Worm (Caenorhabditis elegans) whole organism, L2 larva: Measurements from ENCODE around the gene rpl-18.
A peak's percentile ranks its signal among the peaks of the same experiment; 100 is the strongest.

Experiments
- C34F6.9 ChIP-seq: fragments of 150-350 bp; optimal IDR thresholded peaks from 2 replicates; lab custom pipeline; 2014; ENCODE audit warnings: missing biosample characterization, missing genetic modification characterization
- F13H6.1 ChIP-seq: sonication (generic microtip); optimal IDR thresholded peaks from 2 replicates; lab custom pipeline; 2016; ENCODE audit warnings: missing genetic modification characterization, missing compliant biosample characterization
- R02D3.7 ChIP-seq: fragments of 150-350 bp; optimal IDR thresholded peaks from 2 replicates; lab custom pipeline; 2014; ENCODE audit warnings: missing biosample characterization, missing genetic modification characterization
- Y55F3AM.14 ChIP-seq: fragments of 200-800 bp; sonication (Bioruptor generic); optimal IDR thresholded peaks from 2 replicates; lab custom pipeline; 2018; ENCODE audit warnings: mild to moderate bottlenecking, missing genetic modification characterization, missing compliant biosample characterization
- alr-1 ChIP-seq: fragments of 150-350 bp; optimal IDR thresholded peaks from 2 replicates; lab custom pipeline; 2014; ENCODE audit warnings: missing biosample characterization, missing genetic modification characterization
- aly-2 ChIP-seq: fragments of 150-350 bp; optimal IDR thresholded peaks from 2 replicates; lab custom pipeline; 2014; ENCODE audit warnings: missing biosample characterization, missing genetic modification characterization
- ama-1 ChIP-seq: fragments of 150-350 bp; optimal IDR thresholded peaks from 2 replicates; lab custom pipeline; 2018; ENCODE audit warnings: inconsistent platforms
- blmp-1 ChIP-seq: sonication (generic microtip); optimal IDR thresholded peaks from 2 replicates; lab custom pipeline; 2017; ENCODE audit warnings: missing genetic modification characterization, mild to moderate bottlenecking, missing compliant biosample characterization, antibody characterized with exemption, moderate library complexity; ENCODE audit not compliant: insufficient read depth
- ceh-16 ChIP-seq: fragments of 150-350 bp; optimal IDR thresholded peaks from 2 replicates; lab custom pipeline; 2014; ENCODE audit warnings: missing biosample characterization, missing genetic modification characterization
- crh-2 ChIP-seq: sonication (generic microtip); optimal IDR thresholded peaks from 2 replicates; lab custom pipeline; 2017; ENCODE audit warnings: missing biosample characterization, missing genetic modification characterization
- dmd-4 ChIP-seq: sonication (generic microtip); optimal IDR thresholded peaks from 2 replicates; lab custom pipeline; 2017; ENCODE audit warnings: missing biosample characterization, missing genetic modification characterization
- egl-27 ChIP-seq: sonication (generic microtip); optimal IDR thresholded peaks from 3 replicates; lab custom pipeline; 2017; ENCODE audit warnings: missing biosample characterization, missing genetic modification reagents, missing genetic modification characterization
- elt-1 ChIP-seq: fragments of 150-350 bp; optimal IDR thresholded peaks from 2 replicates; lab custom pipeline; 2014; ENCODE audit warnings: missing biosample characterization, missing genetic modification characterization
- elt-3 ChIP-seq: sonication (generic microtip); optimal IDR thresholded peaks from 2 replicates; lab custom pipeline; 2017; ENCODE audit warnings: missing biosample characterization, missing genetic modification characterization
- fos-1 ChIP-seq: fragments of 150-350 bp; optimal IDR thresholded peaks from 2 replicates; lab custom pipeline; 2014; ENCODE audit warnings: missing biosample characterization, missing genetic modification characterization
- gmeb-1 ChIP-seq: fragments of 150-350 bp; optimal IDR thresholded peaks from 2 replicates; lab custom pipeline; 2014; ENCODE audit warnings: missing biosample characterization, missing genetic modification characterization
- lin-11 ChIP-seq: fragments of 150-350 bp; sonication (generic microtip); optimal IDR thresholded peaks from 2 replicates; lab custom pipeline; 2014; ENCODE audit warnings: missing biosample characterization, missing genetic modification characterization, inconsistent platforms, mixed read lengths
- lin-13 ChIP-seq: fragments of 150-350 bp; optimal IDR thresholded peaks from 2 replicates; lab custom pipeline; 2014; ENCODE audit warnings: missing biosample characterization, missing genetic modification reagents, missing genetic modification characterization
- lsy-2 ChIP-seq, 2 experiments: fragments of 150-350 bp in 1 of 2; sonication (generic microtip) in 1 of 2; optimal IDR thresholded peaks; 2 replicates each; lab custom pipeline; 2014 to 2017; ENCODE audit warnings: missing biosample characterization in 2 of 2, missing genetic modification characterization in 2 of 2
- mab-5 ChIP-seq: fragments of 150-350 bp; optimal IDR thresholded peaks from 2 replicates; lab custom pipeline; 2014; ENCODE audit warnings: missing biosample characterization, missing genetic modification characterization
- mbf-1 ChIP-seq: sonication (generic microtip); optimal IDR thresholded peaks from 2 replicates; lab custom pipeline; 2017; ENCODE audit warnings: missing biosample characterization, missing genetic modification characterization
- mdl-1 ChIP-seq, 2 experiments: fragments of 150-350 bp in 1 of 2; sonication (generic microtip) in 1 of 2; optimal IDR thresholded peaks; 2 replicates each; lab custom pipeline; 2017; ENCODE audit warnings: missing biosample characterization in 2 of 2, missing genetic modification characterization in 2 of 2
- nhr-10 ChIP-seq: sonication (generic microtip); optimal IDR thresholded peaks from 2 replicates; lab custom pipeline; 2017; ENCODE audit warnings: missing biosample characterization, missing genetic modification characterization
- nhr-11 ChIP-seq: fragments of 150-350 bp; optimal IDR thresholded peaks from 2 replicates; lab custom pipeline; 2014; ENCODE audit warnings: missing biosample characterization, missing genetic modification characterization
- nhr-12 ChIP-seq: fragments of 150-350 bp; optimal IDR thresholded peaks from 2 replicates; lab custom pipeline; 2014; ENCODE audit warnings: missing biosample characterization, missing genetic modification characterization
- nhr-129 ChIP-seq: fragments of 150-350 bp; optimal IDR thresholded peaks from 2 replicates; lab custom pipeline; 2014; ENCODE audit warnings: missing biosample characterization, missing genetic modification characterization
- nhr-21 ChIP-seq: fragments of 150-350 bp; optimal IDR thresholded peaks from 2 replicates; lab custom pipeline; 2014; ENCODE audit warnings: missing biosample characterization, missing genetic modification characterization
- nhr-23 ChIP-seq: fragments of 150-350 bp; optimal IDR thresholded peaks from 2 replicates; lab custom pipeline; 2014; ENCODE audit warnings: missing biosample characterization, missing genetic modification reagents, missing genetic modification characterization
- nhr-25 ChIP-seq: fragments of 150-350 bp; sonication (generic microtip); optimal IDR thresholded peaks from 3 replicates; lab custom pipeline; 2014; ENCODE audit warnings: missing biosample characterization, missing genetic modification characterization
- nhr-6 ChIP-seq: fragments of 150-350 bp; optimal IDR thresholded peaks from 2 replicates; lab custom pipeline; 2014; ENCODE audit warnings: missing biosample characterization, missing genetic modification characterization
- nhr-77 ChIP-seq: fragments of 150-350 bp; optimal IDR thresholded peaks from 2 replicates; lab custom pipeline; 2014; ENCODE audit warnings: missing biosample characterization, missing genetic modification characterization
- sem-4 ChIP-seq: fragments of 150-350 bp; optimal IDR thresholded peaks from 2 replicates; lab custom pipeline; 2014; ENCODE audit warnings: missing biosample characterization, missing genetic modification reagents, missing genetic modification characterization
- skn-1 ChIP-seq: sonication (generic microtip); optimal IDR thresholded peaks from 2 replicates; lab custom pipeline; 2017; ENCODE audit warnings: missing biosample characterization, missing genetic modification characterization
- sma-3 ChIP-seq: sonication (generic microtip); optimal IDR thresholded peaks from 2 replicates; lab custom pipeline; 2016; ENCODE audit warnings: missing genetic modification reagents, missing genetic modification characterization, missing compliant biosample characterization
- sma-9 ChIP-seq, 2 experiments: fragments of 150-350 bp in 1 of 2; sonication (generic microtip) in 1 of 2; optimal IDR thresholded peaks; 2 replicates each; lab custom pipeline; 2014 to 2016; ENCODE audit warnings: missing genetic modification characterization in 2 of 2, mild to moderate bottlenecking in 1 of 2, missing biosample characterization in 1 of 2, missing compliant biosample characterization in 1 of 2, missing genetic modification reagents in 1 of 2, moderate library complexity in 1 of 2
- snpc-4 ChIP-seq: fragments of 150-350 bp; optimal IDR thresholded peaks from 2 replicates; lab custom pipeline; 2014; ENCODE audit warnings: missing biosample characterization, missing genetic modification characterization
- unc-39 ChIP-seq: fragments of 150-350 bp; optimal IDR thresholded peaks from 2 replicates; lab custom pipeline; 2014; ENCODE audit warnings: missing biosample characterization, missing genetic modification characterization
- unc-55 ChIP-seq: fragments of 150-350 bp; sonication (generic microtip); optimal IDR thresholded peaks from 3 replicates; lab custom pipeline; 2014; ENCODE audit warnings: missing biosample characterization, missing genetic modification reagents, missing genetic modification characterization
- unc-62 ChIP-seq: fragments of 150-350 bp; optimal IDR thresholded peaks from 2 replicates; lab custom pipeline; 2014; ENCODE audit warnings: missing biosample characterization, missing genetic modification reagents, missing genetic modification characterization
- zag-1 ChIP-seq: fragments of 150-350 bp; optimal IDR thresholded peaks from 2 replicates; lab custom pipeline; 2014; ENCODE audit warnings: missing biosample characterization, missing genetic modification characterization
- ztf-11 ChIP-seq: sonication (generic microtip); optimal IDR thresholded peaks from 2 replicates; lab custom pipeline; 2017; ENCODE audit warnings: missing biosample characterization, missing genetic modification characterization
- ztf-4 ChIP-seq: fragments of 150-350 bp; optimal IDR thresholded peaks from 2 replicates; lab custom pipeline; 2014; ENCODE audit warnings: missing biosample characterization, missing genetic modification characterization

rpl-18 gene

DNA sequence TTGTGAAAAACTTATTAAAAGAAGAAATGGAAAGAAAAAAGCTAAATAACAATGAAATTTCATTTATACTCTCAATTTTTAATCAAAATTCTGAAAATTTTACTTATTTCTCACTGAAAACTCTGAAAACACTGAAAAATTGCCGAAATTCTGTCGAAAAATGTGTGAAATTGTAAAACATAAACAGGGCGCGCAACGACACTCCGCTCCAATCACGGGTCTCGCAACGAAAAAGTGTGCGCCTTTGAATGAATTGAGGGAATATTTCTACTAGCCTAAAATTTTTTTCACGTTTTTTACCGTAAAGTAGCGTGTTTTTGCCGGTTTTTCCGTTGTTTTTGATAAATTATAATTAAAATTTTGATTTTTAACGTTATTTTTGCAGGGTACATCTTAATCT, at the start of gene rpl-18:
Gene rpl-18 (plus strand): TSS at position 386 of the 400 bp plus-strand sequence.
- TF ChIP-seq nhr-129 (tag; lab: Kevin White, UChicago): peak; percentile 91
- no peak for TF ChIP-seq nhr-12 (tag; lab: Kevin White, UChicago)
- peak; percentile 56 for TF ChIP-seq ztf-4
- peak; percentile 36 for TF ChIP-seq fos-1 (tag; lab: Kevin White, UChicago)
- TF ChIP-seq C34F6.9 (tag; lab: Kevin White, UChicago): peak; percentile 84
- TF ChIP-seq ceh-16 (tag; lab: Kevin White, UChicago): no peak
- peak; percentile 72 for TF ChIP-seq lin-13 (GFP tag; lab: Kevin White, UChicago)
- TF ChIP-seq lin-11 (tag; lab: Kevin White, UChicago): peak; percentile 60
- TF ChIP-seq nhr-21 (tag; lab: Kevin White, UChicago): peak; percentile 36
- no peak for TF ChIP-seq mab-5 (tag; lab: Kevin White, UChicago)
- no peak for TF ChIP-seq mbf-1 (tag; lab: Kevin White, UChicago)
- TF ChIP-seq nhr-25 (tag; lab: Kevin White, UChicago): peak; percentile 61
- TF ChIP-seq skn-1 (tag; lab: Kevin White, UChicago): no peak
- TF ChIP-seq elt-1 (tag; lab: Kevin White, UChicago): no peak
- peak; percentile 73 for TF ChIP-seq gmeb-1 (tag; lab: Kevin White, UChicago)
- no peak for TF ChIP-seq unc-39 (tag; lab: Kevin White, UChicago)
- no peak for TF ChIP-seq unc-62
- peak; percentile 57 to 92 for TF ChIP-seq lsy-2 (tag; optimal IDR thresholded peaks at IDR 0.05; lab: Kevin White, UChicago)
- TF ChIP-seq nhr-10: no peak
- no peak for TF ChIP-seq zag-1 (tag; lab: Kevin White, UChicago)
- TF ChIP-seq R02D3.7 (tag; lab: Kevin White, UChicago): no peak
- TF ChIP-seq egl-27 (tag; lab: Kevin White, UChicago): no peak
- TF ChIP-seq nhr-77: no peak
- no peak for TF ChIP-seq elt-3 (tag; lab: Kevin White, UChicago)
- no peak for TF ChIP-seq aly-2
- peak; percentile 71 for TF ChIP-seq snpc-4 (tag; lab: Kevin White, UChicago)
- no peak for TF ChIP-seq Y55F3AM.14
- TF ChIP-seq unc-55 (GFP tag; lab: Kevin White, UChicago): peak; percentile 90
- TF ChIP-seq nhr-6: no peak
- peak; percentile 40 for TF ChIP-seq F13H6.1 (tag; lab: Kevin White, UChicago)
- TF ChIP-seq nhr-11 (tag; lab: Kevin White, UChicago): no peak
- peak; percentile 27 for TF ChIP-seq sem-4 (tag; lab: Kevin White, UChicago)
- no peak for TF ChIP-seq dmd-4 (tag; lab: Kevin White, UChicago)
- no peak for TF ChIP-seq alr-1 (tag; lab: Kevin White, UChicago)
- TF ChIP-seq sma-3 (GFP tag; lab: Kevin White, UChicago): peak; percentile 71
- peak; percentile 55 for TF ChIP-seq crh-2 (tag; lab: Kevin White, UChicago)
- no peak for TF ChIP-seq ztf-11 (tag; lab: Kevin White, UChicago)
- TF ChIP-seq ama-1: peak; percentile 17

DNA sequence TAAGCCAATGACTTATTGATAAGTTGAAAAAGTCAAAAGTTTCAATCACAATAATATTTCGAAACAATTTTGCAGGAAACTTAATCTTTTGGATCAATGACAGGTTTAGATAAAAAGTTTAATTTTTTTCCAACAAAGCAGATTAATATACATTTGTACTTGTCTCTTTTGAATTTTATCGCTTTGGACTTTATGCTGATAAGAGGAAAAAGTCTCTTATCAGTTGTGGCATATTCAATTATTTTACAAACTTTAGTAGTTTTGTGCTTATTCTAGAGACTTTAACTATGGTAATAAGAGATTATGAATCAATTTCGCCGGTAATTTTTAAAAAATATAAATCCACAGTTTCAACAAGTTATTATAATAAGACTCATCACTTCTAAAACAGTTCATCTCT, 49.8 kb upstream of the rpl-18 start:
- TF ChIP-seq nhr-129 (tag; lab: Kevin White, UChicago): no peak
- TF ChIP-seq blmp-1 (tag; lab: Kevin White, UChicago): no peak
- TF ChIP-seq skn-1 (tag; lab: Kevin White, UChicago): no peak
- no peak for TF ChIP-seq nhr-23 (tag; lab: Kevin White, UChicago)
- no peak for TF ChIP-seq nhr-21 (tag; lab: Kevin White, UChicago)
- no peak for TF ChIP-seq nhr-10
- TF ChIP-seq unc-39 (tag; lab: Kevin White, UChicago): no peak
- TF ChIP-seq mdl-1 (tag; optimal IDR thresholded peaks at IDR 0.05; lab: Kevin White, UChicago): no peak
- TF ChIP-seq sma-3 (GFP tag; lab: Kevin White, UChicago): no peak
- TF ChIP-seq dmd-4 (tag; lab: Kevin White, UChicago): no peak
- TF ChIP-seq fos-1 (tag; lab: Kevin White, UChicago): peak; percentile 67
- no peak for TF ChIP-seq ama-1
- no peak for TF ChIP-seq zag-1 (tag; lab: Kevin White, UChicago)
- peak; percentile 32 for TF ChIP-seq sma-9 (GFP tag; optimal IDR thresholded peaks at IDR 0.05; lab: Kevin White, UChicago)
- TF ChIP-seq sma-9 (tag; optimal IDR thresholded peaks at IDR 0.05; lab: Kevin White, UChicago): no peak
- no peak for TF ChIP-seq lin-11 (tag; lab: Kevin White, UChicago)
- no peak for TF ChIP-seq nhr-11 (tag; lab: Kevin White, UChicago)
